Worm (Caenorhabditis elegans): ENCODE measurements around the gene cnk-1.
A peak's percentile ranks its signal among the peaks of the same experiment; 100 is the strongest.

cnk-1 gene

ce11 chrIII:10248441-10249137 is 22.5 kb upstream of the cnk-1 start, which contains the start of the genes div-1 and cor-1:
TSS of gene div-1 (minus strand) at chrIII:10248559.
TSS of gene cor-1 (plus strand) at chrIII:10249111.
- no peak for TF ChIP-seq flt-1 (GFP tag; IDR thresholded peaks at IDR 0.05)
- 0 out of 2 replicates have a peak, but pooled peaks have one; percentile 8 for TF ChIP-seq ref-1 (GFP tag; conservative IDR thresholded peaks at IDR 0.05)
- no peak for TF ChIP-seq med-1 (GFP tag; optimal IDR thresholded peaks at IDR 0.05; ENCODE audit: insufficient read depth)

ce11 chrIII:10251114-10251513 is 19.9 kb upstream of the cnk-1 start:
- TF ChIP-seq ztf-29 (GFP tag; IDR thresholded peaks at IDR 0.05) (no peak), med-1 (GFP tag; optimal IDR thresholded peaks at IDR 0.05; ENCODE audit: insufficient read depth) (no peak), ref-1 (GFP tag; conservative IDR thresholded peaks at IDR 0.05) (no peak), cog-1 (tag; optimal IDR thresholded peaks at IDR 0.05) (no peak), flt-1 (GFP tag; IDR thresholded peaks at IDR 0.05) (no peak), tab-1 (GFP tag; IDR thresholded peaks at IDR 0.05) (no peak), klf-2 (GFP tag; conservative IDR thresholded peaks at IDR 0.05) (no peak), T22C8.4 (GFP tag; IDR thresholded peaks at IDR 0.05) (no peak), ztf-23 (GFP tag; IDR thresholded peaks at IDR 0.05) (no peak)

ce11 chrIII:10253334-10253733 is 17.7 kb upstream of the cnk-1 start:
- TF ChIP-seq flt-1 (GFP tag; IDR thresholded peaks at IDR 0.05) (no peak), ztf-23 (GFP tag; IDR thresholded peaks at IDR 0.05) (no peak), tab-1 (GFP tag; IDR thresholded peaks at IDR 0.05) (no peak), cog-1 (tag; optimal IDR thresholded peaks at IDR 0.05) (no peak), ztf-29 (GFP tag; IDR thresholded peaks at IDR 0.05) (no peak), klf-2 (GFP tag; conservative IDR thresholded peaks at IDR 0.05) (no peak), med-1 (GFP tag; optimal IDR thresholded peaks at IDR 0.05; ENCODE audit: insufficient read depth) (no peak), T22C8.4 (GFP tag; IDR thresholded peaks at IDR 0.05) (no peak), ref-1 (GFP tag; conservative IDR thresholded peaks at IDR 0.05) (no peak)

- no peak for TF ChIP-seq ref-1 (GFP tag; conservative IDR thresholded peaks at IDR 0.05)
- TF ChIP-seq tab-1 (GFP tag; IDR thresholded peaks at IDR 0.05): no peak
- no peak for TF ChIP-seq flt-1 (GFP tag; IDR thresholded peaks at IDR 0.05)
- TF ChIP-seq med-1 (GFP tag; optimal IDR thresholded peaks at IDR 0.05; ENCODE audit: insufficient read depth): no peak
- no peak for TF ChIP-seq ztf-29 (GFP tag; IDR thresholded peaks at IDR 0.05)
- TF ChIP-seq ztf-23 (GFP tag; IDR thresholded peaks at IDR 0.05): no peak
- TF ChIP-seq T22C8.4 (GFP tag; IDR thresholded peaks at IDR 0.05): no peak
- no peak for TF ChIP-seq klf-2 (GFP tag; conservative IDR thresholded peaks at IDR 0.05)
- no peak for TF ChIP-seq cog-1 (tag; optimal IDR thresholded peaks at IDR 0.05)
These were observed 16.5 kb upstream of the cnk-1 start, which contains the start of gene R01H10.4 for ce11 chrIII:10254583-10254982. TSS of gene R01H10.4 (plus strand) at chrIII:10254818.

ce11 chrIII:10258641-10259040 is 12.4 kb upstream of the cnk-1 start, which contains the start of gene rip-1:
TSS of gene rip-1 (minus strand) at chrIII:10258741.
- no peak for TF ChIP-seq med-1 (GFP tag; optimal IDR thresholded peaks at IDR 0.05; ENCODE audit: insufficient read depth)
- no peak for TF ChIP-seq tab-1 (GFP tag; IDR thresholded peaks at IDR 0.05)
- no peak for TF ChIP-seq ref-1 (GFP tag; conservative IDR thresholded peaks at IDR 0.05)
- no peak for TF ChIP-seq ztf-29 (GFP tag; IDR thresholded peaks at IDR 0.05)
- no peak for TF ChIP-seq flt-1 (GFP tag; IDR thresholded peaks at IDR 0.05)
- TF ChIP-seq ztf-23 (GFP tag; IDR thresholded peaks at IDR 0.05): no peak
- TF ChIP-seq cog-1 (tag; optimal IDR thresholded peaks at IDR 0.05): no peak
- no peak for TF ChIP-seq klf-2 (GFP tag; conservative IDR thresholded peaks at IDR 0.05)
- no peak for TF ChIP-seq T22C8.4 (GFP tag; IDR thresholded peaks at IDR 0.05)

- no peak for TF ChIP-seq med-1 (GFP tag; optimal IDR thresholded peaks at IDR 0.05; ENCODE audit: insufficient read depth)
- TF ChIP-seq tab-1 (GFP tag; IDR thresholded peaks at IDR 0.05): no peak
- no peak for TF ChIP-seq ztf-29 (GFP tag; IDR thresholded peaks at IDR 0.05)
- no peak for TF ChIP-seq cog-1 (tag; optimal IDR thresholded peaks at IDR 0.05)
- no peak for TF ChIP-seq T22C8.4 (GFP tag; IDR thresholded peaks at IDR 0.05)
- TF ChIP-seq ref-1 (GFP tag; conservative IDR thresholded peaks at IDR 0.05): no peak
- no peak for TF ChIP-seq klf-2 (GFP tag; conservative IDR thresholded peaks at IDR 0.05)
- TF ChIP-seq flt-1 (GFP tag; IDR thresholded peaks at IDR 0.05): no peak
- TF ChIP-seq ztf-23 (GFP tag; IDR thresholded peaks at IDR 0.05): no peak
These were observed 9.8 kb upstream of the cnk-1 start for ce11 chrIII:10261256-10261655.

ce11 chrIII:10261682-10262081 is 9.4 kb upstream of the cnk-1 start, which contains the start of gene bbs-5:
TSS of gene bbs-5 (minus strand) at chrIII:10261782.
- TF ChIP-seq klf-2 (GFP tag; conservative IDR thresholded peaks at IDR 0.05) (no peak), ztf-29 (GFP tag; IDR thresholded peaks at IDR 0.05) (no peak), flt-1 (GFP tag; IDR thresholded peaks at IDR 0.05) (no peak), med-1 (GFP tag; optimal IDR thresholded peaks at IDR 0.05; ENCODE audit: insufficient read depth) (no peak), ref-1 (GFP tag; conservative IDR thresholded peaks at IDR 0.05) (no peak), tab-1 (GFP tag; IDR thresholded peaks at IDR 0.05) (no peak), cog-1 (tag; optimal IDR thresholded peaks at IDR 0.05) (no peak), ztf-23 (GFP tag; IDR thresholded peaks at IDR 0.05) (no peak), T22C8.4 (GFP tag; IDR thresholded peaks at IDR 0.05) (no peak)

- TF ChIP-seq T22C8.4 (GFP tag; IDR thresholded peaks at IDR 0.05): 0 out of 2 replicates have a peak, but pooled peaks have one; percentile 11
These were observed 4.2 kb upstream of the cnk-1 start, which contains the start of gene inpp-4B for ce11 chrIII:10266824-10267223. TSS of gene inpp-4B (minus strand) at chrIII:10266877.

- no peak for TF ChIP-seq T22C8.4 (GFP tag; IDR thresholded peaks at IDR 0.05)
- no peak for TF ChIP-seq flt-1 (GFP tag; IDR thresholded peaks at IDR 0.05)
- no peak for TF ChIP-seq cog-1 (tag; optimal IDR thresholded peaks at IDR 0.05)
- TF ChIP-seq ztf-23 (GFP tag; IDR thresholded peaks at IDR 0.05): no peak
- no peak for TF ChIP-seq med-1 (GFP tag; optimal IDR thresholded peaks at IDR 0.05; ENCODE audit: insufficient read depth)
These were observed 750 bp downstream of the cnk-1 start for ce11 chrIII:10271807-10272206.

- TF ChIP-seq T22C8.4 (GFP tag; IDR thresholded peaks at IDR 0.05): no peak
- no peak for TF ChIP-seq klf-2 (GFP tag; conservative IDR thresholded peaks at IDR 0.05)
- no peak for TF ChIP-seq ztf-29 (GFP tag; IDR thresholded peaks at IDR 0.05)
- TF ChIP-seq ref-1 (GFP tag; conservative IDR thresholded peaks at IDR 0.05): no peak
- TF ChIP-seq cog-1 (tag; optimal IDR thresholded peaks at IDR 0.05): no peak
- TF ChIP-seq ztf-23 (GFP tag; IDR thresholded peaks at IDR 0.05): no peak
- TF ChIP-seq tab-1 (GFP tag; IDR thresholded peaks at IDR 0.05): no peak
- TF ChIP-seq med-1 (GFP tag; optimal IDR thresholded peaks at IDR 0.05; ENCODE audit: insufficient read depth): no peak
- no peak for TF ChIP-seq flt-1 (GFP tag; IDR thresholded peaks at IDR 0.05)
These were observed 7.8 kb downstream of the cnk-1 start, which contains the start of gene pad-2 for ce11 chrIII:10278826-10279225. TSS of gene pad-2 (plus strand) at chrIII:10279126.

Data from whole organism, midembryonic.